Worm (Caenorhabditis elegans) whole organism, L1 larva: ENCODE results near the gene hgrs-1.

Source experiments
- lsy-2 ChIP-seq, 2 experiments: fragments of 150-350 bp; optimal IDR thresholded peaks; 2 replicates each; lab custom pipeline; 2014; ENCODE audit warnings: missing biosample characterization in 2 of 2, missing genetic modification characterization in 2 of 2
- snu-23 ChIP-seq: sonication (generic microtip); optimal IDR thresholded peaks from 2 replicates; lab custom pipeline; 2016; ENCODE audit warnings: missing genetic modification characterization, missing compliant biosample characterization

ce11 chrIV:8165950-8166349 is 39.9 kb downstream of the hgrs-1 start, which contains the start of gene B0218.7:
- TF ChIP-seq lsy-2 (tag; optimal IDR thresholded peaks at IDR 0.05; lab: Kevin White, UChicago) (no peak), snu-23 (GFP tag; lab: Kevin White, UChicago) (no peak)
